Worm (Caenorhabditis elegans): Measurements from ENCODE around the gene nstp-4.

DNA sequence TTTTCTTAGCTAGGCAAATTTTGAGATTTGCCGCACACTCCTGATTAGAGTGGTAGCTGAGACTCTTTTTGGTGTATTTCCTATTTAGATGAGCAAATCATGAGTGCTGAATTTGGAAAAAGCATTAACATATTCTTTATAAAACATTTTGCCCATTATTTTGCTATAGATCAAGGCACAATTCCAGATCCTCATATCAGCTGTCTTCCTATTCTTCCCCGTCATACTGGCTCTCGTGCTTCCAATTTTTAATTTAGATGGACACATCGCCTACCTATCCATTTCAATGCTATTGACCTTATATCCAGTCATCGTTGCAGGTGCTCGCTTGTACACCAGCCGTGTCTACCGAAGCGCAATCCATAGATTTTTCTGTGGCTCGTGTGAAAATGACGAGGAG, 8.7 kb upstream of the nstp-4 start, which contains the start of gene C03H5.7:
- TF ChIP-seq him-1 (tag; optimal IDR thresholded peaks at IDR 0.05) = no peak
- TF ChIP-seq W03F9.2 (tag; optimal IDR thresholded peaks at IDR 0.05) = no peak
- TF ChIP-seq dao-5 (tag; optimal IDR thresholded peaks at IDR 0.05) = no peak

Data from whole organism, L4/young adult.